Worm (Caenorhabditis elegans) whole organism, late embryonic: ENCODE data around the gene ZK662.2.

ENCODE experiments used
- C08G9.2 ChIP-seq: sonication (generic microtip); optimal IDR thresholded peaks from 2 replicates; lab custom pipeline; 2016; ENCODE audit warnings: mild to moderate bottlenecking, missing genetic modification characterization, moderate library complexity, missing compliant biosample characterization
- C38D4.7 ChIP-seq: fragments of 200-800 bp; sonication (Bioruptor generic); optimal IDR thresholded peaks from 2 replicates; lab custom pipeline; 2018; ENCODE audit warnings: mild to moderate bottlenecking, missing genetic modification characterization, moderate library complexity, missing compliant biosample characterization
- F13H6.1 ChIP-seq: sonication (generic microtip); optimal IDR thresholded peaks from 2 replicates; lab custom pipeline; 2016; ENCODE audit warnings: missing genetic modification characterization, missing compliant biosample characterization
- K02D7.2 ChIP-seq: sonication (generic microtip); optimal IDR thresholded peaks from 2 replicates; lab custom pipeline; 2017; ENCODE audit warnings: mild to moderate bottlenecking, missing genetic modification characterization, missing compliant biosample characterization
- K09A11.1 ChIP-seq: sonication (generic microtip); optimal IDR thresholded peaks from 2 replicates; lab custom pipeline; 2017; ENCODE audit warnings: antibody characterized with exemption, mild to moderate bottlenecking, missing genetic modification characterization, missing compliant biosample characterization; ENCODE audit not compliant: insufficient read depth
- ama-1 ChIP-seq: fragments of 150-350 bp; optimal IDR thresholded peaks from 2 replicates; lab custom pipeline; 2014
- ceh-14 ChIP-seq: sonication (generic microtip); optimal IDR thresholded peaks from 2 replicates; lab custom pipeline; 2016; ENCODE audit warnings: missing genotype, missing genetic modification characterization, missing compliant biosample characterization
- ceh-18 ChIP-seq: sonication (generic microtip); optimal IDR thresholded peaks from 2 replicates; lab custom pipeline; 2016; ENCODE audit warnings: missing genetic modification characterization, missing compliant biosample characterization
- ceh-2 ChIP-seq: sonication (generic microtip); optimal IDR thresholded peaks from 2 replicates; lab custom pipeline; 2016; ENCODE audit warnings: missing genotype, missing genetic modification characterization, missing compliant biosample characterization
- ceh-22 ChIP-seq: sonication (generic microtip); optimal IDR thresholded peaks from 2 replicates; lab custom pipeline; 2017; ENCODE audit warnings: missing biosample characterization, missing genetic modification characterization
- ceh-34 ChIP-seq: sonication (generic microtip); optimal IDR thresholded peaks from 2 replicates; lab custom pipeline; 2016; ENCODE audit warnings: mild to moderate bottlenecking, missing genetic modification characterization, missing compliant biosample characterization
- ceh-45 ChIP-seq: fragments of 200-800 bp; sonication (Bioruptor generic); IDR thresholded peaks from 2 replicates; pipeline ENCODE4 v1.3.6; 2022; ENCODE audit warnings: missing genetic modification reagents, missing genetic modification characterization, missing compliant biosample characterization
- ceh-9 ChIP-seq: sonication (generic microtip); optimal IDR thresholded peaks from 2 replicates; lab custom pipeline; 2016; ENCODE audit warnings: mild to moderate bottlenecking, missing genetic modification characterization, inconsistent platforms, missing compliant biosample characterization
- che-1 ChIP-seq: sonication (generic microtip); optimal IDR thresholded peaks from 2 replicates; lab custom pipeline; 2016; ENCODE audit warnings: mild to moderate bottlenecking, missing genetic modification characterization, missing compliant biosample characterization
- dmd-4 ChIP-seq: sonication (generic microtip); optimal IDR thresholded peaks from 2 replicates; lab custom pipeline; 2016; ENCODE audit warnings: borderline replicate concordance, missing genetic modification characterization, missing compliant biosample characterization
- dve-1 ChIP-seq: sonication (generic microtip); optimal IDR thresholded peaks from 2 replicates; lab custom pipeline; 2017; ENCODE audit warnings: antibody characterized with exemption, mild to moderate bottlenecking, missing genetic modification characterization, missing compliant biosample characterization
- eyg-1 ChIP-seq: sonication (generic microtip); optimal IDR thresholded peaks from 2 replicates; lab custom pipeline; 2016; ENCODE audit warnings: missing genotype, missing genetic modification characterization, missing compliant biosample characterization
- fkh-10 ChIP-seq: fragments of 150-350 bp; optimal IDR thresholded peaks from 2 replicates; lab custom pipeline; 2014; ENCODE audit warnings: missing biosample characterization, missing genetic modification reagents, missing genetic modification characterization
- hlh-13 ChIP-seq: fragments of 200-800 bp; sonication (Bioruptor generic); optimal IDR thresholded peaks from 2 replicates; lab custom pipeline; 2018; ENCODE audit warnings: mild to moderate bottlenecking, missing genetic modification characterization, missing compliant biosample characterization
- hlh-15 ChIP-seq: sonication (generic microtip); optimal IDR thresholded peaks from 2 replicates; lab custom pipeline; 2016; ENCODE audit warnings: missing genetic modification characterization, missing compliant biosample characterization
- hlh-30 ChIP-seq: sonication (generic microtip); optimal IDR thresholded peaks from 2 replicates; lab custom pipeline; 2017; ENCODE audit warnings: antibody characterized with exemption, missing genetic modification characterization, missing compliant biosample characterization; ENCODE audit not compliant: insufficient read depth
- hlh-8 ChIP-seq: sonication (generic microtip); optimal IDR thresholded peaks from 2 replicates; lab custom pipeline; 2016; ENCODE audit warnings: missing genotype, missing genetic modification characterization, missing compliant biosample characterization
- lim-6 ChIP-seq: sonication (generic microtip); optimal IDR thresholded peaks from 2 replicates; lab custom pipeline; 2016; ENCODE audit warnings: missing genetic modification characterization, missing compliant biosample characterization
- lin-11 ChIP-seq: fragments of 200-800 bp; sonication (Bioruptor generic); optimal IDR thresholded peaks from 2 replicates; lab custom pipeline; 2018; ENCODE audit warnings: mild to moderate bottlenecking, missing genetic modification characterization, missing compliant biosample characterization
- nfya-1 ChIP-seq: sonication (generic microtip); optimal IDR thresholded peaks from 2 replicates; lab custom pipeline; 2017; ENCODE audit warnings: missing genetic modification characterization, mild to moderate bottlenecking, missing compliant biosample characterization, antibody characterized with exemption, moderate library complexity
- nhr-232 ChIP-seq: sonication (generic microtip); optimal IDR thresholded peaks from 2 replicates; lab custom pipeline; 2016; ENCODE audit warnings: missing genetic modification characterization, missing compliant biosample characterization
- npax-4 ChIP-seq: sonication (generic microtip); optimal IDR thresholded peaks from 2 replicates; lab custom pipeline; 2016; ENCODE audit warnings: missing genetic modification characterization, missing compliant biosample characterization
- odd-2 ChIP-seq: sonication (generic microtip); optimal IDR thresholded peaks from 2 replicates; lab custom pipeline; 2017; ENCODE audit warnings: antibody characterized with exemption, mild to moderate bottlenecking, missing genetic modification characterization, missing compliant biosample characterization
- pag-3 ChIP-seq: sonication (generic microtip); optimal IDR thresholded peaks from 2 replicates; lab custom pipeline; 2016; ENCODE audit warnings: missing compliant biosample characterization, missing genetic modification characterization, borderline replicate concordance
- pat-9 ChIP-seq: fragments of 200-800 bp; sonication (Bioruptor generic); optimal IDR thresholded peaks from 2 replicates; lab custom pipeline; 2018; ENCODE audit warnings: mild to moderate bottlenecking, missing genetic modification characterization, moderate library complexity, missing compliant biosample characterization
- pha-2 ChIP-seq: sonication (generic microtip); optimal IDR thresholded peaks from 2 replicates; lab custom pipeline; 2017; ENCODE audit warnings: mild to moderate bottlenecking, missing genetic modification characterization, missing compliant biosample characterization
- pha-4 ChIP-seq: fragments of 150-350 bp; optimal IDR thresholded peaks from 2 replicates; lab custom pipeline; 2018; ENCODE audit warnings: missing biosample characterization, missing genetic modification reagents, missing genetic modification characterization
- pqm-1 ChIP-seq: sonication (generic microtip); optimal IDR thresholded peaks from 2 replicates; lab custom pipeline; 2016; ENCODE audit warnings: missing genetic modification characterization, missing compliant biosample characterization
- rnt-1 ChIP-seq: sonication (generic microtip); optimal IDR thresholded peaks from 2 replicates; lab custom pipeline; 2016; ENCODE audit warnings: missing genetic modification characterization, missing compliant biosample characterization
- sdc-2 ChIP-seq: sonication (generic microtip); optimal IDR thresholded peaks from 2 replicates; lab custom pipeline; 2016; ENCODE audit warnings: missing genotype, missing genetic modification characterization, missing compliant biosample characterization
- tbx-7 ChIP-seq: sonication (generic microtip); optimal IDR thresholded peaks from 2 replicates; lab custom pipeline; 2016; ENCODE audit warnings: missing genotype, missing genetic modification characterization, missing compliant biosample characterization
- ttx-3 ChIP-seq: sonication (generic microtip); optimal IDR thresholded peaks from 2 replicates; lab custom pipeline; 2016; ENCODE audit warnings: missing genetic modification reagents, missing genetic modification characterization, missing compliant biosample characterization
- unc-3 ChIP-seq, 2 experiments: fragments of 200-800 bp in 1 of 2; sonication (Bioruptor generic) in 1 of 2; sonication (generic microtip) in 1 of 2; conservative IDR thresholded peaks in 1 of 2; optimal IDR thresholded peaks in 1 of 2; 2 replicates each; pipeline versions ENCODE4 v1.3.6 to Lab custom; 2016 to 2022; ENCODE audit warnings: missing compliant biosample characterization in 2 of 2, missing genetic modification characterization in 2 of 2, missing genetic modification reagents in 1 of 2
- unc-42 ChIP-seq: sonication (generic microtip); optimal IDR thresholded peaks from 2 replicates; lab custom pipeline; 2016; ENCODE audit warnings: missing genotype, missing genetic modification characterization, missing compliant biosample characterization
- unc-55 ChIP-seq: sonication (generic microtip); optimal IDR thresholded peaks from 2 replicates; lab custom pipeline; 2017; ENCODE audit warnings: missing biosample characterization, missing genetic modification reagents, missing genetic modification characterization
- unc-86 ChIP-seq: sonication (generic microtip); optimal IDR thresholded peaks from 2 replicates; lab custom pipeline; 2016; ENCODE audit warnings: missing genetic modification characterization, missing compliant biosample characterization
- zip-5 ChIP-seq: sonication (generic microtip); optimal IDR thresholded peaks from 2 replicates; lab custom pipeline; 2016; ENCODE audit warnings: missing genetic modification characterization, missing compliant biosample characterization

Gene ZK662.2

ce11 chrX:15707913-15708312 is 11.4 kb downstream of the ZK662.2 start, which contains the start of gene nhr-48:
nhr-48 (plus strand) TSS chrX:15708213.
- no peak for TF ChIP-seq hlh-13 (GFP tag; lab: Kevin White, UChicago)
- no peak for TF ChIP-seq hlh-30
- TF ChIP-seq fkh-10: no peak
- no peak for TF ChIP-seq unc-3 (GFP tag; conservative IDR thresholded peaks at IDR 0.05; lab: Robert Waterston, UW)
- no peak for TF ChIP-seq unc-3 (tag; optimal IDR thresholded peaks at IDR 0.05; lab: Kevin White, UChicago)
- TF ChIP-seq ceh-18 (tag; lab: Kevin White, UChicago): no peak
- no peak for TF ChIP-seq C08G9.2 (tag; lab: Kevin White, UChicago)
- no peak for TF ChIP-seq nfya-1 (tag; lab: Kevin White, UChicago)
- TF ChIP-seq, all 69 proteins: peak for 0

- TF ChIP-seq eyg-1 (tag; lab: Kevin White, UChicago) (no peak), unc-55 (GFP tag; lab: Kevin White, UChicago) (no peak), ttx-3 (tag; lab: Kevin White, UChicago) (no peak), rnt-1 (tag; lab: Kevin White, UChicago) (no peak), unc-42 (tag; lab: Kevin White, UChicago) (no peak), tbx-7 (tag; lab: Kevin White, UChicago) (no peak), ceh-34 (tag; lab: Kevin White, UChicago) (no peak), npax-4 (tag; lab: Kevin White, UChicago) (no peak), zip-5 (no peak), ceh-45 (GFP tag; lab: Robert Waterston, UW) (no peak), sdc-2 (tag; lab: Kevin White, UChicago) (no peak)
Measured at ce11 chrX:15709594-15709993, 13.1 kb downstream of the ZK662.2 start.

ce11 chrX:15713189-15713588 is 16.7 kb downstream of the ZK662.2 start:
- no peak for TF ChIP-seq ceh-34 (tag; lab: Kevin White, UChicago)
- TF ChIP-seq hlh-8 (tag; lab: Kevin White, UChicago): no peak
- TF ChIP-seq unc-86 (tag; lab: Kevin White, UChicago): no peak
- TF ChIP-seq pha-2 (tag; lab: Kevin White, UChicago): no peak
- no peak for TF ChIP-seq hlh-15
- TF ChIP-seq lim-6 (tag; lab: Kevin White, UChicago): no peak
- TF ChIP-seq pqm-1 (tag; lab: Kevin White, UChicago): no peak
- no peak for TF ChIP-seq C38D4.7 (GFP tag; lab: Kevin White, UChicago)
- TF ChIP-seq ama-1 (lab: Kevin White, UChicago): no peak
- TF ChIP-seq npax-4 (tag; lab: Kevin White, UChicago): no peak
- no peak for TF ChIP-seq pha-4 (tag; lab: Kevin White, UChicago)
- TF ChIP-seq tbx-7 (tag; lab: Kevin White, UChicago): no peak
- TF ChIP-seq odd-2 (tag; lab: Kevin White, UChicago): no peak
- TF ChIP-seq ceh-22 (tag; lab: Kevin White, UChicago): no peak
- no peak for TF ChIP-seq unc-55 (GFP tag; lab: Kevin White, UChicago)
- no peak for TF ChIP-seq che-1 (tag; lab: Kevin White, UChicago)
- no peak for TF ChIP-seq dmd-4 (tag; lab: Kevin White, UChicago)
- no peak for TF ChIP-seq K02D7.2 (tag; lab: Kevin White, UChicago)
- TF ChIP-seq, all 69 proteins: peak for 0

- TF ChIP-seq ceh-22 (tag; lab: Kevin White, UChicago) (no peak), pag-3 (tag; lab: Kevin White, UChicago) (no peak), dve-1 (tag; lab: Kevin White, UChicago) (no peak), unc-86 (tag; lab: Kevin White, UChicago) (no peak), F13H6.1 (tag; lab: Kevin White, UChicago) (no peak), pat-9 (tag; lab: Kevin White, UChicago) (no peak), unc-3 (GFP tag; conservative IDR thresholded peaks at IDR 0.05; lab: Robert Waterston, UW) (no peak), unc-3 (tag; optimal IDR thresholded peaks at IDR 0.05; lab: Kevin White, UChicago) (no peak), nhr-232 (no peak), C38D4.7 (GFP tag; lab: Kevin White, UChicago) (no peak), ceh-9 (no peak), ceh-14 (tag; lab: Kevin White, UChicago) (no peak), ceh-34 (tag; lab: Kevin White, UChicago) (no peak), lim-6 (tag; lab: Kevin White, UChicago) (no peak), ceh-18 (tag; lab: Kevin White, UChicago) (no peak), pqm-1 (tag; lab: Kevin White, UChicago) (no peak), K09A11.1 (tag; lab: Kevin White, UChicago) (no peak), hlh-13 (GFP tag; lab: Kevin White, UChicago) (no peak), ceh-2 (tag; lab: Kevin White, UChicago) (no peak), lin-11 (tag; lab: Kevin White, UChicago) (no peak)
Measured at ce11 chrX:15716971-15717370, 20.5 kb downstream of the ZK662.2 start.
